Comparison of ENCODE assay signal across 3 fruit fly cellular contexts in the genomic region with DNA sequence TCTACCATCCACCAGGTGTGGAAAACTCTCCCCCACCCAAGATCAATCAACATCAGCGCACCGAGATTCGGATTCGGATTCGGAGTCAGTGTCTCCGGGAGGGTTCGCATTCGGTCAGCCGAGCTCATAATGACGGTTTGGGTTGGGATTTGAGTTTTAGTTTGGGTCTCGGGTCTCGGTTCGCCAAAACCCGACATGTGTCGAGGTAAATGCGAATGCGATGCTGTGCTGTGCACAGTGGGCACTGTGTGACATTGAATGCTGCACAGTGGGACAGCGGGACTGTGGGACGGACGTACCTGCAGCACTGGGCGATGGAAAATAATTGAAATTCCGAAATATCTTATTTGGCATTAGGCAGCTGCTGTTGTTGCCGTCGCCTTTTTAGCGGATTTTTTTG.
A peak's percentile ranks its signal among the peaks of the same experiment; 100 is the strongest.
TF ChIP-seq lines count a peak whose summit lies in the region.

No protein-coding gene starts in this region.

- no peak for TF ChIP-seq CTCF in whole organism, embryonic (GFP tag; optimal IDR thresholded peaks at IDR 0.05; lab: Kevin White, UChicago)

TF ChIP-seq in whole organism, embryonic, 481 proteins besides CTCF, POLR2A, EP300 and RAD21 (continues in another document):
- TF ChIP-seq Xbp1 (GFP tag; optimal IDR thresholded peaks at IDR 0.05; lab: Kevin White, UChicago) (no peak), sisA (GFP tag; IDR thresholded peaks at IDR 0.05; lab: Robert Waterston, UW) (0 out of 2 replicates have a peak, but pooled peaks have one; percentile 17), Stat92E (GFP tag; optimal IDR thresholded peaks at IDR 0.05; lab: Kevin White, UChicago) (no peak), Deaf1 (tag; optimal IDR thresholded peaks at IDR 0.05; lab: Kevin White, UChicago) (peak; percentile 62), CG3726 (GFP tag; IDR thresholded peaks at IDR 0.05; lab: Robert Waterston, UW) (no peak), ERR (GFP tag; optimal IDR thresholded peaks at IDR 0.05; lab: Kevin White, UChicago) (no peak), CG11695 (GFP tag; IDR thresholded peaks at IDR 0.05; lab: Robert Waterston, UW) (no peak), yki (optimal IDR thresholded peaks at IDR 0.05; lab: Kevin White, UChicago) (no peak), CG31365 (tag; optimal IDR thresholded peaks at IDR 0.05; lab: Kevin White, UChicago) (no peak), MTF-1 (GFP tag; optimal IDR thresholded peaks at IDR 0.05; lab: Kevin White, UChicago; ENCODE audit: borderline replicate concordance) (no peak), CG1529 (GFP tag; optimal IDR thresholded peaks at IDR 0.05; lab: Kevin White, UChicago) (no peak), CG7271 (tag; optimal IDR thresholded peaks at IDR 0.05; lab: Kevin White, UChicago) (no peak), CG17361 (GFP tag; IDR thresholded peaks at IDR 0.05; lab: Robert Waterston, UW) (no peak), odd (GFP tag; optimal IDR thresholded peaks at IDR 0.05; lab: Kevin White, UChicago) (no peak), twi (tag; optimal IDR thresholded peaks at IDR 0.05; lab: Kevin White, UChicago) (peak; percentile 81), CG6254 (GFP tag; optimal IDR thresholded peaks at IDR 0.05; lab: Kevin White, UChicago) (no peak), Awh (GFP tag; IDR thresholded peaks at IDR 0.05; lab: Robert Waterston, UW) (no peak), emc (GFP tag; optimal IDR thresholded peaks at IDR 0.05; lab: Kevin White, UChicago) (no peak), Ptx1 (GFP tag; IDR thresholded peaks at IDR 0.05; lab: Robert Waterston, UW) (0 out of 2 replicates have a peak, but pooled peaks have one; percentile 12), ash1 (GFP tag; optimal IDR thresholded peaks at IDR 0.05; lab: Kevin White, UChicago) (no peak), pan (optimal IDR thresholded peaks at IDR 0.05; lab: Kevin White, UChicago) (no peak), pan (GFP tag; optimal IDR thresholded peaks at IDR 0.05 in 1 of 2, IDR thresholded peaks at IDR 0.05 in 1 of 2) (peak in 1 of 2 experiments; percentile 29), CG13775 (GFP tag; optimal IDR thresholded peaks at IDR 0.05; lab: Kevin White, UChicago) (no peak), Dll (GFP tag; IDR thresholded peaks at IDR 0.05; lab: Robert Waterston, UW; ENCODE audit: partially characterized antibody) (no peak), ato (GFP tag; IDR thresholded peaks at IDR 0.05; lab: Robert Waterston, UW; ENCODE audit: partially characterized antibody) (no peak), CG3847 (GFP tag; IDR thresholded peaks at IDR 0.05; lab: Robert Waterston, UW) (0 out of 2 replicates have a peak, but pooled peaks have one; percentile 22), sc (optimal IDR thresholded peaks at IDR 0.05; lab: Kevin White, UChicago) (no peak), sc (GFP tag; optimal IDR thresholded peaks at IDR 0.05; lab: Kevin White, UChicago) (no peak)

TF ChIP-seq in whole organism, prepupa, 60 proteins besides CTCF, POLR2A, EP300 and RAD21:
- TF ChIP-seq OdsH (GFP tag; optimal IDR thresholded peaks at IDR 0.05; lab: Kevin White, UChicago) (no peak), CG6854 (GFP tag; optimal IDR thresholded peaks at IDR 0.05; lab: Kevin White, UChicago) (no peak), CG3032 (tag; optimal IDR thresholded peaks at IDR 0.05; lab: Kevin White, UChicago) (no peak), dac (GFP tag; optimal IDR thresholded peaks at IDR 0.05; lab: Kevin White, UChicago) (no peak), CG1621 (tag; optimal IDR thresholded peaks at IDR 0.05; lab: Kevin White, UChicago) (no peak), CG10631 (GFP tag; optimal IDR thresholded peaks at IDR 0.05; lab: Kevin White, UChicago) (no peak), Smox (GFP tag; optimal IDR thresholded peaks at IDR 0.05; lab: Kevin White, UChicago) (no peak), Gug (GFP tag; IDR thresholded peaks at IDR 0.05; lab: Robert Waterston, UW) (no peak), CG8119 (GFP tag; IDR thresholded peaks at IDR 0.05; lab: Robert Waterston, UW) (peak; percentile 24; the same call in 1 of the 3 replicates), Hr4 (GFP tag; optimal IDR thresholded peaks at IDR 0.05; lab: Kevin White, UChicago) (peak; percentile 41), CG32006 (GFP tag; optimal IDR thresholded peaks at IDR 0.05; lab: Kevin White, UChicago) (peak; percentile 34), eg (GFP tag; IDR thresholded peaks at IDR 0.05; lab: Robert Waterston, UW) (peak; percentile 29; the same call in 1 of the 3 replicates), achi (GFP tag; optimal IDR thresholded peaks at IDR 0.05; lab: Kevin White, UChicago) (no peak), CG6163 (GFP tag; IDR thresholded peaks at IDR 0.05; lab: Robert Waterston, UW) (peak; percentile 44; the same call in 1 of the 3 replicates)

TF ChIP-seq in whole organism, pupa, 21 proteins besides CTCF, POLR2A, EP300 and RAD21:
- TF ChIP-seq CG32121 (GFP tag; IDR thresholded peaks at IDR 0.05; lab: Robert Waterston, UW) (peak; percentile 29; the same call in 1 of the 2 replicates), CG4496 (GFP tag; IDR thresholded peaks at IDR 0.05; lab: Robert Waterston, UW) (0 out of 3 replicates have a peak, but pooled peaks have one; percentile 23), fd96Ca (GFP tag; IDR thresholded peaks at IDR 0.05; lab: Robert Waterston, UW) (0 out of 3 replicates have a peak, but pooled peaks have one; percentile 37), Ets98B (GFP tag; IDR thresholded peaks at IDR 0.05; lab: Robert Waterston, UW) (no peak; the same call in 1 of the 2 replicates)
